Worm (Caenorhabditis elegans) whole organism, L4 larva: Measurements from ENCODE around the gene T19D7.6.
A peak's percentile ranks its signal among the peaks of the same experiment; 100 is the strongest.

Experiments
- F44E2.7 ChIP-seq: fragments of 200-800 bp; sonication (Bioruptor generic); IDR thresholded peaks from 2 replicates; pipeline ENCODE4 v2.1.2; 2022; ENCODE audit warnings: missing genetic modification characterization, missing compliant biosample characterization
- R02D3.7 ChIP-seq: fragments of 150-350 bp; sonication (generic microtip); optimal IDR thresholded peaks from 3 replicates; lab custom pipeline; 2014; ENCODE audit warnings: missing biosample characterization, missing genetic modification characterization
- Y105C5A.15 ChIP-seq: fragments of 200-800 bp; sonication (Bioruptor generic); IDR thresholded peaks from 2 replicates; pipeline ENCODE4 v1.3.6; 2022; ENCODE audit warnings: missing genetic modification characterization, missing compliant biosample characterization
- Y5F2A.4 ChIP-seq: fragments of 200-800 bp; sonication (Bioruptor generic); optimal IDR thresholded peaks from 2 replicates; lab custom pipeline; 2018; ENCODE audit warnings: mild to moderate bottlenecking, missing genetic modification characterization, missing compliant biosample characterization
- ZK337.2 ChIP-seq: fragments of 200-800 bp; sonication (Bioruptor generic); IDR thresholded peaks from 2 replicates; pipeline ENCODE4 v1.3.6; 2022; ENCODE audit warnings: missing genetic modification reagents, missing genetic modification characterization, missing compliant biosample characterization
- ZK546.5 ChIP-seq, 2 experiments: sonication (generic microtip); optimal IDR thresholded peaks; 2 replicates each; lab custom pipeline; 2017; ENCODE audit warnings: missing biosample characterization in 2 of 2, missing genetic modification characterization in 2 of 2
- ceh-44 ChIP-seq: fragments of 200-800 bp; sonication (Bioruptor generic); IDR thresholded peaks from 2 replicates; pipeline ENCODE4 v1.3.6; 2022; ENCODE audit warnings: missing genetic modification reagents, missing genetic modification characterization, missing compliant biosample characterization
- ceh-62 ChIP-seq: sonication (generic microtip); optimal IDR thresholded peaks from 2 replicates; lab custom pipeline; 2017; ENCODE audit warnings: missing biosample characterization, missing genetic modification characterization
- daf-16 ChIP-seq, 3 experiments: sonication (generic microtip); optimal IDR thresholded peaks; 2 replicates each; lab custom pipeline; 2016 to 2017; ENCODE audit warnings: missing genetic modification characterization in 3 of 3, missing genetic modification reagents in 3 of 3, mild to moderate bottlenecking in 2 of 3, missing compliant biosample characterization in 2 of 3, missing biosample characterization in 1 of 3, moderate library complexity in 1 of 3
- dmd-6 ChIP-seq: fragments of 200-800 bp; sonication (Bioruptor generic); IDR thresholded peaks from 2 replicates; pipeline ENCODE4 v1.3.6; 2022; ENCODE audit warnings: missing genetic modification reagents, missing genetic modification characterization, missing compliant biosample characterization
- duxl-1 ChIP-seq: sonication (generic microtip); optimal IDR thresholded peaks from 2 replicates; lab custom pipeline; 2016; ENCODE audit warnings: mild to moderate bottlenecking, missing genetic modification characterization, moderate library complexity, missing compliant biosample characterization; ENCODE audit not compliant: poor library complexity
- dve-1 ChIP-seq: sonication (generic microtip); optimal IDR thresholded peaks from 2 replicates; lab custom pipeline; 2017; ENCODE audit warnings: antibody characterized with exemption, mild to moderate bottlenecking, missing genetic modification characterization, missing compliant biosample characterization; ENCODE audit not compliant: insufficient read depth
- hlh-11 ChIP-seq: fragments of 200-800 bp; sonication (Bioruptor generic); optimal IDR thresholded peaks from 2 replicates; lab custom pipeline; 2018; ENCODE audit warnings: mild to moderate bottlenecking, missing genetic modification characterization, missing compliant biosample characterization
- hlh-30 ChIP-seq: sonication (generic microtip); optimal IDR thresholded peaks from 2 replicates; lab custom pipeline; 2017; ENCODE audit warnings: antibody characterized with exemption, mild to moderate bottlenecking, missing genetic modification characterization, missing compliant biosample characterization; ENCODE audit not compliant: insufficient read depth
- lin-15B ChIP-seq: fragments of 150-350 bp; sonication (generic microtip); optimal IDR thresholded peaks from 3 replicates; lab custom pipeline; 2014; ENCODE audit warnings: missing biosample characterization, missing genetic modification characterization
- lin-39 ChIP-seq: fragments of 150-350 bp; optimal IDR thresholded peaks from 2 replicates; lab custom pipeline; 2014; ENCODE audit warnings: missing biosample characterization, missing genetic modification reagents, missing genetic modification characterization
- mes-2 ChIP-seq: sonication (generic microtip); optimal IDR thresholded peaks from 2 replicates; lab custom pipeline; 2016; ENCODE audit warnings: missing genotype, mild to moderate bottlenecking, missing genetic modification characterization, missing compliant biosample characterization; ENCODE audit not compliant: poor library complexity, severe bottlenecking
- nhr-10 ChIP-seq: fragments of 150-350 bp; optimal IDR thresholded peaks from 2 replicates; lab custom pipeline; 2014; ENCODE audit warnings: missing biosample characterization, missing genetic modification characterization
- nhr-102 ChIP-seq: sonication (generic microtip); optimal IDR thresholded peaks from 2 replicates; lab custom pipeline; 2016; ENCODE audit warnings: mild to moderate bottlenecking, missing genetic modification characterization, moderate library complexity, missing compliant biosample characterization
- nhr-11 ChIP-seq: fragments of 150-350 bp; optimal IDR thresholded peaks from 2 replicates; lab custom pipeline; 2014; ENCODE audit warnings: missing biosample characterization, missing genetic modification characterization
- nhr-28 ChIP-seq: fragments of 150-350 bp; optimal IDR thresholded peaks from 2 replicates; lab custom pipeline; 2014; ENCODE audit warnings: missing biosample characterization, missing genetic modification characterization
- nhr-41 ChIP-seq: fragments of 200-800 bp; sonication (Bioruptor generic); IDR thresholded peaks from 2 replicates; pipeline ENCODE4 v1.3.6; 2022; ENCODE audit warnings: missing genetic modification reagents, missing genetic modification characterization, missing compliant biosample characterization
- nhr-42 ChIP-seq: fragments of 200-800 bp; sonication (Bioruptor generic); IDR thresholded peaks from 2 replicates; pipeline ENCODE4 v1.3.6; 2022; ENCODE audit warnings: missing genetic modification characterization, missing compliant biosample characterization
- nhr-48 ChIP-seq: sonication (generic microtip); optimal IDR thresholded peaks from 2 replicates; lab custom pipeline; 2016; ENCODE audit warnings: mild to moderate bottlenecking, missing genetic modification characterization, missing compliant biosample characterization
- nhr-6 ChIP-seq: fragments of 150-350 bp; optimal IDR thresholded peaks from 2 replicates; lab custom pipeline; 2014; ENCODE audit warnings: missing biosample characterization, missing genetic modification characterization
- nhr-77 ChIP-seq: fragments of 150-350 bp; optimal IDR thresholded peaks from 2 replicates; lab custom pipeline; 2014; ENCODE audit warnings: missing biosample characterization, missing genetic modification characterization
- pha-4 ChIP-seq, 2 experiments: fragments of 150-350 bp in 1 of 2; fragments of 200-800 bp in 1 of 2; sonication (Bioruptor generic) in 1 of 2; IDR thresholded peaks in 1 of 2; optimal IDR thresholded peaks in 1 of 2; 2 replicates each; pipeline versions ENCODE4 v1.3.6 to Lab custom; 2014 to 2022; ENCODE audit warnings: missing genetic modification characterization in 2 of 2, missing genetic modification reagents in 2 of 2, missing biosample characterization in 1 of 2, missing compliant biosample characterization in 1 of 2
- pqm-1 ChIP-seq: sonication (generic microtip); optimal IDR thresholded peaks from 2 replicates; lab custom pipeline; 2017; ENCODE audit warnings: missing biosample characterization, missing genetic modification characterization
- snpc-4 ChIP-seq: fragments of 150-350 bp; optimal IDR thresholded peaks from 2 replicates; lab custom pipeline; 2014; ENCODE audit warnings: missing biosample characterization, missing genetic modification characterization
- unc-39 ChIP-seq: sonication (generic microtip); optimal IDR thresholded peaks from 2 replicates; lab custom pipeline; 2017; ENCODE audit warnings: missing biosample characterization, missing genetic modification characterization
- unc-62 ChIP-seq, 3 experiments: fragments of 150-350 bp in 1 of 3; sonication (generic microtip); optimal IDR thresholded peaks in 2 of 3; peaks in 1 of 3; 1 replicate in 1 of 3; 2 replicates in 2 of 3; lab custom pipeline; 2014 to 2017; ENCODE audit warnings: missing biosample characterization in 3 of 3, missing genetic modification characterization in 3 of 3, missing genetic modification reagents in 3 of 3, missing genotype in 1 of 3
- vab-7 ChIP-seq: fragments of 200-800 bp; sonication (Bioruptor generic); IDR thresholded peaks from 2 replicates; pipeline ENCODE4 v1.3.6; 2022; ENCODE audit warnings: missing genetic modification reagents, missing genetic modification characterization, missing compliant biosample characterization
- zfp-2 ChIP-seq: sonication (generic microtip); optimal IDR thresholded peaks from 2 replicates; lab custom pipeline; 2016; ENCODE audit warnings: mild to moderate bottlenecking, missing genetic modification characterization, missing compliant biosample characterization
- zip-2 ChIP-seq: fragments of 150-350 bp; optimal IDR thresholded peaks from 2 replicates; lab custom pipeline; 2014; ENCODE audit warnings: missing biosample characterization, missing genetic modification characterization
- ztf-11 ChIP-seq: fragments of 150-350 bp; optimal IDR thresholded peaks from 2 replicates; lab custom pipeline; 2014; ENCODE audit warnings: missing biosample characterization, missing genetic modification characterization
- ztf-7 ChIP-seq: fragments of 150-350 bp; optimal IDR thresholded peaks from 2 replicates; lab custom pipeline; 2014; ENCODE audit warnings: missing biosample characterization, missing genetic modification characterization

The T19D7.6 gene

DNA sequence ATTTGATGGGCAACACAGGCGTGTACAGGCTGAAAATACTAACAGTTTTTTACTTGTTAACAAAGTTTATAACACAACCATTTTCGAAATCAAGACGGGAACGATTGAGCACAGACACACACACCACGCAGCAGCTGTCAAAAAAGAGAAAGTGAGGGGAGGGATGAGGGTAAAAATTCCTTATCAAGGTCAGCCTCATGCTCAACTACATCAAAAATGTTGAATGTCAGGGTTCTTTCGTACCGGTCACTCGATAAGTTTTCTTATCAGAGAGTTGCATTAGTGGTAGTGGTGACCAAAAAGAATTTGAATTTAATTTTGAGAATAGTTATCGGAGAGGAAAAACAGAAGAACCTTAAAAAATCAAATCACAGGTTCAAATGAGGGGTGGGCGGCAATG is at the start of gene T19D7.6:
Gene T19D7.6, minus strand, starts transcription at position 198 of the 400 bp plus-strand sequence.
- TF ChIP-seq hlh-30 (tag; lab: Kevin White, UChicago) (peak; percentile 46), nhr-48 (peak; percentile 57), nhr-102 (tag; lab: Kevin White, UChicago) (no peak), zfp-2 (tag; lab: Kevin White, UChicago) (no peak), dmd-6 (GFP tag; lab: Robert Waterston, UW) (peak; percentile 73), ZK546.5 (tag; optimal IDR thresholded peaks at IDR 0.05; lab: Kevin White, UChicago) (no peak), dve-1 (tag; lab: Kevin White, UChicago) (peak; percentile 58), daf-16 (GFP tag; optimal IDR thresholded peaks at IDR 0.05; lab: Kevin White, UChicago) (no peak), daf-16 (tag; optimal IDR thresholded peaks at IDR 0.05; lab: Kevin White, UChicago) (peak; percentile 81), nhr-10 (tag; lab: Kevin White, UChicago) (no peak), F44E2.7 (GFP tag; lab: Robert Waterston, UW) (no peak), nhr-28 (peak; percentile 76), unc-39 (tag; lab: Kevin White, UChicago) (no peak), ztf-7 (no peak), nhr-41 (GFP tag; lab: Robert Waterston, UW) (peak; percentile 82), unc-62 (GFP tag; optimal IDR thresholded peaks at IDR 0.05 in 1 of 2; lab: Kevin White, UChicago) (no peak), unc-62 (tag; optimal IDR thresholded peaks at IDR 0.05; lab: Kevin White, UChicago) (no peak), nhr-11 (tag; lab: Kevin White, UChicago) (no peak), hlh-11 (tag; lab: Kevin White, UChicago) (peak; percentile 85), pqm-1 (tag; lab: Kevin White, UChicago) (peak; percentile 43), ZK337.2 (GFP tag; lab: Robert Waterston, UW) (no peak), ztf-11 (tag; lab: Kevin White, UChicago) (no peak), nhr-6 (tag; lab: Kevin White, UChicago) (peak; percentile 10)

DNA sequence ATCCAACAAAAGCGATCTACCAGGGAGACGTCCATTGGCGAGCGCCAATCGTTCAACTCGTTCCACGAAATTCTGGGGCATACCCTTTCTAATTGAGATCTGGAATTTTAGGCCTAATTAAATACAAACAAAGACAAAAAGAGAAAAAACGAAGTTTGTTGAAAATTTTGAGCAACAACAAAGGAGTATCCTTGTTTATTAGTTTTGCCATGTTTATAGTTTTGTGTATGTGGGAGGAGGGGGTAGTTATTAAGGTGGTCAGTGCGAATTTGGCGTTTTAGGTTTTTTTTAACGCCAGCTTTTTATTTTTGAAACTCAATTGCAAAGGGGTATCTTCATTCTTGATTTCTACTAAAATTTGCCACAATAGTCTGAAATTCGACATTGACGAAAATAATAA is 43.8 kb upstream of the T19D7.6 start, which contains the start of gene irk-2:
Gene irk-2, minus strand, starts transcription at position 101 of the 400 bp plus-strand sequence.
- TF ChIP-seq lin-15B (tag; lab: Kevin White, UChicago) (no peak), ceh-44 (GFP tag; lab: Robert Waterston, UW) (no peak), Y5F2A.4 (no peak), pha-4 (GFP tag; IDR thresholded peaks at IDR 0.05; lab: Robert Waterston, UW) (no peak), pha-4 (tag; optimal IDR thresholded peaks at IDR 0.05; lab: Kevin White, UChicago) (no peak), lin-39 (no peak), ztf-11 (tag; lab: Kevin White, UChicago) (no peak), nhr-77 (no peak), zip-2 (tag; lab: Kevin White, UChicago) (no peak), mes-2 (no peak), unc-62 (GFP tag; optimal IDR thresholded peaks at IDR 0.05 in 1 of 2; lab: Kevin White, UChicago) (no peak), unc-62 (tag; optimal IDR thresholded peaks at IDR 0.05; lab: Kevin White, UChicago) (no peak)

DNA sequence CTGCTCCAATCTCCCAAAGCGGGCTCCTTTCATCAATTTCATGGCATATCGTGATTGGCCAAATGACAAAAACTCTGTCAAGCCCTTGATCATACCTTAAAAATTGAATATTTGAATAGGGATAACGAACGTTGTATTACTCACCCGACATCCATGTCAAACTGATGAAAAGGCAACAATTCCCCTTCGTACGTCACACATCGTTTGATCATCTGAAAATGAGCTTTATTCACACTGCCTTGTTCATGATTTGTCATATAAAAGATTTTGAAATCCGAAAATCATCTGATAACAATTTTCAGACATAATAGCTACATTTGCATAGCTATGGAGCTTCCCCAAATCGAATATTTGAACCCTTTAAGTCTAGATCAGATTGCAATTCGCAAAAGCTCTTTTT is 35.9 kb upstream of the T19D7.6 start, which contains the start of gene M02A10.1:
Gene M02A10.1, plus strand, starts transcription at position 301 of the 400 bp plus-strand sequence.
- TF ChIP-seq duxl-1 (tag; lab: Kevin White, UChicago) = no peak
- TF ChIP-seq ceh-62 (tag; lab: Kevin White, UChicago) = no peak
- no peak for TF ChIP-seq nhr-42
- no peak for TF ChIP-seq R02D3.7 (tag; lab: Kevin White, UChicago)
- TF ChIP-seq snpc-4 (tag; lab: Kevin White, UChicago) = no peak
- no peak for TF ChIP-seq vab-7 (GFP tag; lab: Robert Waterston, UW)
- TF ChIP-seq Y105C5A.15 (GFP tag; lab: Robert Waterston, UW) = no peak
